Fruit fly (Drosophila melanogaster): Measurements from ENCODE around the gene slou.

The slou gene

dm6 chr3R:21520756-21521155, 36.2 kb downstream of the slou start, which contains the start of gene sp3 (continued):
- TF ChIP-seq CG4617 (GFP tag; optimal IDR thresholded peaks at IDR 0.05; ENCODE audit: borderline replicate concordance) (peak; percentile 76), Sox102F (GFP tag; optimal IDR thresholded peaks at IDR 0.05) (no peak), NK7.1 (GFP tag; optimal IDR thresholded peaks at IDR 0.05) (no peak), CG9797 (GFP tag; optimal IDR thresholded peaks at IDR 0.05) (peak; percentile 68), HLH4C (GFP tag; IDR thresholded peaks at IDR 0.05; ENCODE audit: partially characterized antibody) (peak; percentile 83), Asciz (GFP tag; optimal IDR thresholded peaks at IDR 0.05) (no peak), h (optimal IDR thresholded peaks at IDR 0.05) (no peak), CG10321 (GFP tag; IDR thresholded peaks at IDR 0.05) (no peak), CG13287 (GFP tag; IDR thresholded peaks at IDR 0.05; ENCODE audit: partially characterized antibody) (peak; percentile 81), chinmo (GFP tag; IDR thresholded peaks at IDR 0.05; ENCODE audit: partially characterized antibody) (peak; percentile 47; the same call in 1 of the 4 replicates), MBD-R2 (GFP tag; IDR thresholded peaks at IDR 0.05) (peak; percentile 62), CG42726 (GFP tag; IDR thresholded peaks at IDR 0.05; ENCODE audit: partially characterized antibody) (peak; percentile 60), Hr3 (GFP tag; optimal IDR thresholded peaks at IDR 0.05) (no peak), gfzf (GFP tag; optimal IDR thresholded peaks at IDR 0.05) (peak; percentile 80), Ada2b (GFP tag; IDR thresholded peaks at IDR 0.05) (no peak), CG18599 (GFP tag; optimal IDR thresholded peaks at IDR 0.05) (no peak), Fer3 (tag; optimal IDR thresholded peaks at IDR 0.05) (no peak), br (optimal IDR thresholded peaks at IDR 0.05) (no peak), Spps (tag; optimal IDR thresholded peaks at IDR 0.05) (no peak), CG2129 (GFP tag; IDR thresholded peaks at IDR 0.05; ENCODE audit: partially characterized antibody) (peak; percentile 54), Dp (GFP tag; optimal IDR thresholded peaks at IDR 0.05) (peak; percentile 69), vnd (GFP tag; IDR thresholded peaks at IDR 0.05; ENCODE audit: partially characterized antibody) (peak; percentile 55; the same call in 1 of the 3 replicates), CG18764 (GFP tag; optimal IDR thresholded peaks at IDR 0.05) (no peak), ato (GFP tag; IDR thresholded peaks at IDR 0.05; ENCODE audit: partially characterized antibody) (peak; percentile 86), E2f2 (GFP tag; IDR thresholded peaks at IDR 0.05) (peak; percentile 24), Doc3 (GFP tag; IDR thresholded peaks at IDR 0.05; ENCODE audit: partially characterized antibody) (peak; percentile 54; the same call in 2 of the 3 replicates), Nf-YB (GFP tag; optimal IDR thresholded peaks at IDR 0.05) (no peak), stwl (tag; optimal IDR thresholded peaks at IDR 0.05) (peak; percentile 61), ham (GFP tag; IDR thresholded peaks at IDR 0.05) (no peak), Tbp (GFP tag; optimal IDR thresholded peaks at IDR 0.05) (no peak), unc-4 (GFP tag; IDR thresholded peaks at IDR 0.05; ENCODE audit: partially characterized antibody) (peak; percentile 65), CG15011 (GFP tag; optimal IDR thresholded peaks at IDR 0.05) (no peak), Dref (GFP tag; IDR thresholded peaks at IDR 0.05) (peak; percentile 90), Ravus (GFP tag; IDR thresholded peaks at IDR 0.05) (no peak), CG8290 (GFP tag; optimal IDR thresholded peaks at IDR 0.05) (no peak), CG8290 (tag; optimal IDR thresholded peaks at IDR 0.05) (peak in 1 of 2 experiments; percentile 35), twi (tag; optimal IDR thresholded peaks at IDR 0.05) (no peak), cas (GFP tag; IDR thresholded peaks at IDR 0.05) (no peak), mld (GFP tag; IDR thresholded peaks at IDR 0.05; ENCODE audit: partially characterized antibody) (peak; percentile 61; the same call in 1 of the 3 replicates), Sry-β (GFP tag; optimal IDR thresholded peaks at IDR 0.05) (no peak), otp (GFP tag; IDR thresholded peaks at IDR 0.05) (no peak), Opbp (GFP tag; IDR thresholded peaks at IDR 0.05; ENCODE audit: partially characterized antibody) (peak; percentile 85), trh (GFP tag; optimal IDR thresholded peaks at IDR 0.05) (no peak), chif (GFP tag; optimal IDR thresholded peaks at IDR 0.05) (no peak), CG6854 (GFP tag; optimal IDR thresholded peaks at IDR 0.05) (no peak), gsb-n (tag; optimal IDR thresholded peaks at IDR 0.05) (no peak), lov (optimal IDR thresholded peaks at IDR 0.05) (no peak), lov (GFP tag; IDR thresholded peaks at IDR 0.05) (no peak), Bgb (GFP tag; IDR thresholded peaks at IDR 0.05; ENCODE audit: partially characterized antibody) (peak; percentile 81), kay (GFP tag; optimal IDR thresholded peaks at IDR 0.05) (peak; percentile 12), CG34422 (GFP tag; IDR thresholded peaks at IDR 0.05) (peak; percentile 65; the same call in 1 of the 3 replicates)

Data from whole organism, embryonic.